Fruit fly (Drosophila melanogaster): ENCODE data around the gene CG3457.

- TF ChIP-seq Gug (GFP tag; IDR thresholded peaks at IDR 0.05) (no peak), Hr38 (GFP tag; optimal IDR thresholded peaks at IDR 0.05) (no peak), Hr39 (GFP tag; optimal IDR thresholded peaks at IDR 0.05) (no peak), CG6276 (GFP tag; optimal IDR thresholded peaks at IDR 0.05) (no peak), Sox14 (GFP tag; optimal IDR thresholded peaks at IDR 0.05) (no peak), Ets21C (GFP tag; optimal IDR thresholded peaks at IDR 0.05) (no peak), CG16779 (tag; optimal IDR thresholded peaks at IDR 0.05) (no peak), salr (GFP tag; optimal IDR thresholded peaks at IDR 0.05) (no peak), CG11902 (GFP tag; optimal IDR thresholded peaks at IDR 0.05) (no peak), CG34406 (GFP tag; optimal IDR thresholded peaks at IDR 0.05) (no peak), Sox102F (GFP tag; optimal IDR thresholded peaks at IDR 0.05) (no peak), CG11762 (GFP tag; optimal IDR thresholded peaks at IDR 0.05; ENCODE audit: insufficient read depth) (no peak), achi (GFP tag; optimal IDR thresholded peaks at IDR 0.05) (no peak)
Measured at dm6 chrX:2162130-2162907, 25.3 kb upstream of the CG3457 start, which contains the start of the genes Cyp4d1 and CG3630.

Measured in whole organism, prepupa.